Worm (Caenorhabditis elegans): Measurements from ENCODE around the gene F08D12.12.

ce11 chrII:2834105-2834504, 47.2 kb upstream of the F08D12.12 start:
- no peak for TF ChIP-seq skn-1 (tag; optimal IDR thresholded peaks at IDR 0.05)
- TF ChIP-seq F16B12.6 (tag; optimal IDR thresholded peaks at IDR 0.05): no peak
- TF ChIP-seq mdl-1 (tag; optimal IDR thresholded peaks at IDR 0.05): no peak
- TF ChIP-seq unc-62 (GFP tag; optimal IDR thresholded peaks at IDR 0.05): no peak
- no peak for TF ChIP-seq ces-1 (GFP tag; optimal IDR thresholded peaks at IDR 0.05)
- no peak for TF ChIP-seq tlp-1 (tag; optimal IDR thresholded peaks at IDR 0.05)
- no peak for TF ChIP-seq fkh-10 (GFP tag; optimal IDR thresholded peaks at IDR 0.05)
- no peak for TF ChIP-seq egl-27 (tag; optimal IDR thresholded peaks at IDR 0.05)
